Worm (Caenorhabditis elegans) whole organism, mixed stage, embryonic: ENCODE data around the gene srh-214.

Experiments used
- M03D4.4 ChIP-seq: sonication (generic microtip); optimal IDR thresholded peaks from 2 replicates; lab custom pipeline; 2017; ENCODE audit warnings: mild to moderate bottlenecking, missing genetic modification characterization, missing compliant biosample characterization
- bed-3 ChIP-seq: fragments of 200-800 bp; sonication (Bioruptor generic); optimal IDR thresholded peaks from 3 replicates; lab custom pipeline; 2018; ENCODE audit warnings: mild to moderate bottlenecking, missing genetic modification characterization, moderate library complexity, missing compliant biosample characterization
- blmp-1 ChIP-seq: fragments of 150-350 bp; optimal IDR thresholded peaks from 2 replicates; lab custom pipeline; 2014; ENCODE audit warnings: missing biosample characterization, missing genetic modification characterization
- ceh-39 ChIP-seq: fragments of 150-350 bp; optimal IDR thresholded peaks from 2 replicates; lab custom pipeline; 2014; ENCODE audit warnings: missing biosample characterization, missing genetic modification characterization
- ceh-83 ChIP-seq: fragments of 200-800 bp; sonication (Bioruptor generic); optimal IDR thresholded peaks from 2 replicates; lab custom pipeline; 2018; ENCODE audit warnings: mild to moderate bottlenecking, missing genetic modification characterization, missing compliant biosample characterization
- ces-1 ChIP-seq: fragments of 150-350 bp; optimal IDR thresholded peaks from 2 replicates; lab custom pipeline; 2014; ENCODE audit warnings: missing biosample characterization, missing genetic modification reagents, missing genetic modification characterization
- cnd-1 ChIP-seq: fragments of 200-800 bp; sonication (Bioruptor generic); optimal IDR thresholded peaks from 2 replicates; lab custom pipeline; 2018; ENCODE audit warnings: mild to moderate bottlenecking, missing genetic modification characterization, missing compliant biosample characterization
- drap-1 ChIP-seq: fragments of 200-800 bp; sonication (Bioruptor generic); optimal IDR thresholded peaks from 3 replicates; lab custom pipeline; 2018; ENCODE audit warnings: mild to moderate bottlenecking, missing genetic modification characterization, missing compliant biosample characterization
- elt-1 ChIP-seq: sonication (generic microtip); optimal IDR thresholded peaks from 2 replicates; lab custom pipeline; 2017; ENCODE audit warnings: missing genetic modification characterization, mild to moderate bottlenecking, missing compliant biosample characterization, antibody characterized with exemption, moderate library complexity, borderline replicate concordance; ENCODE audit not compliant: insufficient read depth
- elt-3 ChIP-seq: fragments of 150-350 bp; optimal IDR thresholded peaks from 2 replicates; lab custom pipeline; 2014; ENCODE audit warnings: missing biosample characterization, missing genetic modification characterization
- flh-1 ChIP-seq: fragments of 200-800 bp; sonication (Bioruptor generic); optimal IDR thresholded peaks from 2 replicates; lab custom pipeline; 2018; ENCODE audit warnings: mild to moderate bottlenecking, missing genetic modification characterization, moderate library complexity, missing compliant biosample characterization
- ham-2 ChIP-seq: fragments of 200-800 bp; sonication (Bioruptor generic); optimal IDR thresholded peaks from 2 replicates; lab custom pipeline; 2018; ENCODE audit warnings: mild to moderate bottlenecking, missing genetic modification characterization, missing compliant biosample characterization
- hlh-1 ChIP-seq: fragments of 150-350 bp; optimal IDR thresholded peaks from 2 replicates; lab custom pipeline; 2014; ENCODE audit warnings: missing biosample characterization, missing genetic modification reagents, missing genetic modification characterization
- lin-13 ChIP-seq: fragments of 150-350 bp; optimal IDR thresholded peaks from 2 replicates; lab custom pipeline; 2014; ENCODE audit warnings: missing biosample characterization, missing genetic modification characterization
- lin-32 ChIP-seq: fragments of 200-800 bp; sonication (Bioruptor generic); optimal IDR thresholded peaks from 2 replicates; lab custom pipeline; 2018; ENCODE audit warnings: mild to moderate bottlenecking, missing genetic modification characterization, missing compliant biosample characterization
- lsy-2 ChIP-seq: fragments of 150-350 bp; optimal IDR thresholded peaks from 2 replicates; lab custom pipeline; 2014; ENCODE audit warnings: missing biosample characterization, missing genetic modification characterization
- mab-5 ChIP-seq: fragments of 150-350 bp; optimal IDR thresholded peaks from 2 replicates; lab custom pipeline; 2014; ENCODE audit warnings: missing biosample characterization, missing genetic modification characterization
- mep-1 ChIP-seq: fragments of 150-350 bp; optimal IDR thresholded peaks from 2 replicates; lab custom pipeline; 2017; ENCODE audit warnings: missing biosample characterization, missing genetic modification reagents, missing genetic modification characterization, inconsistent platforms
- mls-2 ChIP-seq: sonication (generic microtip); optimal IDR thresholded peaks from 2 replicates; lab custom pipeline; 2016; ENCODE audit warnings: mild to moderate bottlenecking, missing genetic modification characterization, moderate library complexity, missing compliant biosample characterization
- nhr-12 ChIP-seq: fragments of 150-350 bp; optimal IDR thresholded peaks from 2 replicates; lab custom pipeline; 2014; ENCODE audit warnings: missing biosample characterization, missing genetic modification characterization
- nhr-2 ChIP-seq: fragments of 150-350 bp; optimal IDR thresholded peaks from 2 replicates; lab custom pipeline; 2014; ENCODE audit warnings: missing biosample characterization, missing genetic modification characterization
- nhr-237 ChIP-seq: fragments of 150-350 bp; optimal IDR thresholded peaks from 2 replicates; lab custom pipeline; 2014; ENCODE audit warnings: missing biosample characterization, missing genetic modification characterization
- nhr-28 ChIP-seq: fragments of 150-350 bp; optimal IDR thresholded peaks from 2 replicates; lab custom pipeline; 2014; ENCODE audit warnings: missing biosample characterization, missing genetic modification characterization
- nhr-76 ChIP-seq: sonication (generic microtip); optimal IDR thresholded peaks from 2 replicates; lab custom pipeline; 2017; ENCODE audit warnings: missing biosample characterization, missing genetic modification characterization
- pha-4 ChIP-seq: fragments of 150-350 bp; optimal IDR thresholded peaks from 2 replicates; lab custom pipeline; 2018; ENCODE audit warnings: missing biosample characterization, missing genetic modification reagents, missing genetic modification characterization
- sem-2 ChIP-seq: fragments of 200-800 bp; sonication (Bioruptor generic); optimal IDR thresholded peaks from 2 replicates; lab custom pipeline; 2018; ENCODE audit warnings: mild to moderate bottlenecking, missing genetic modification characterization, missing compliant biosample characterization
- snpc-4 ChIP-seq: fragments of 150-350 bp; optimal IDR thresholded peaks from 2 replicates; lab custom pipeline; 2014; ENCODE audit warnings: missing biosample characterization, missing genetic modification characterization
- sptf-1 ChIP-seq: sonication (generic microtip); optimal IDR thresholded peaks from 2 replicates; lab custom pipeline; 2017; ENCODE audit warnings: mild to moderate bottlenecking, missing genetic modification characterization, moderate library complexity, missing compliant biosample characterization
- tbx-8 ChIP-seq: fragments of 200-800 bp; sonication (Bioruptor generic); optimal IDR thresholded peaks from 2 replicates; lab custom pipeline; 2018; ENCODE audit warnings: mild to moderate bottlenecking, missing genetic modification characterization, moderate library complexity, missing compliant biosample characterization
- unc-39 ChIP-seq: fragments of 150-350 bp; optimal IDR thresholded peaks from 2 replicates; lab custom pipeline; 2014; ENCODE audit warnings: missing biosample characterization, missing genetic modification characterization
- unc-62 ChIP-seq: fragments of 150-350 bp; optimal IDR thresholded peaks from 2 replicates; lab custom pipeline; 2014; ENCODE audit warnings: missing biosample characterization, missing genetic modification reagents, missing genetic modification characterization
- zip-8 ChIP-seq: fragments of 150-350 bp; optimal IDR thresholded peaks from 2 replicates; lab custom pipeline; 2014; ENCODE audit warnings: missing biosample characterization, missing genetic modification characterization
- ztf-11 ChIP-seq: fragments of 150-350 bp; optimal IDR thresholded peaks from 2 replicates; lab custom pipeline; 2014; ENCODE audit warnings: missing biosample characterization, missing genetic modification characterization

Gene srh-214

ce11 chrV:16792717-16793116 is 36.8 kb downstream of the srh-214 start:
- TF ChIP-seq lin-13 (no peak), M03D4.4 (no peak), blmp-1 (tag; lab: Kevin White, UChicago) (no peak), nhr-237 (tag; lab: Kevin White, UChicago) (no peak), drap-1 (no peak), sptf-1 (tag; lab: Kevin White, UChicago) (no peak), ham-2 (GFP tag; lab: Kevin White, UChicago) (no peak), pha-4 (tag; lab: Kevin White, UChicago) (no peak), ces-1 (GFP tag; lab: Kevin White, UChicago) (no peak), nhr-2 (no peak), zip-8 (tag; lab: Kevin White, UChicago) (no peak), ceh-83 (no peak), ceh-39 (no peak), hlh-1 (tag; lab: Kevin White, UChicago) (no peak), cnd-1 (tag; lab: Kevin White, UChicago) (no peak), nhr-12 (tag; lab: Kevin White, UChicago) (no peak), bed-3 (GFP tag; lab: Kevin White, UChicago) (no peak), mls-2 (no peak), unc-62 (GFP tag; lab: Kevin White, UChicago) (no peak)

DNA sequence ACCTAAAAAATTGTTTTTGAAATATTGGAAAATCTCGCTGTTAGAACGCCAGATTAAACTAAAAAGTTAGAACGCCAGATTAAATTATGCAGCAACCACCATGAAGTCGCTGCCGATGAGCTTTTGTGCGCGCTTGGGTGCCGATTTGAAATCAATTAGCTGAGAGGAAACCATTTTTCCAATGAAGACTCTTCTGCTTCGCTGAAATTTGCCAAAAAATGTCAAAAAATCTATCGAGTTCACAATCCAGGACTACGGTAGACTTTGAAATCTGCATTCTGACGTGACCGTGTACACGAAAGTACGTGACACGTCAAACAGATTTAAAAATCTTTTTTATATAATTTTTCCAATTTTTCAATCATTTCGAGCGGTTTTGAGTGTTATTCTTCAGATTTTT is 40.6 kb downstream of the srh-214 start, which contains the start of gene immt-2:
TSS of gene immt-2 (plus strand) at position 301 of the 400 bp plus-strand sequence.
- no peak for TF ChIP-seq nhr-2
- TF ChIP-seq mep-1 = no peak
- no peak for TF ChIP-seq ceh-39
- no peak for TF ChIP-seq pha-4 (tag; lab: Kevin White, UChicago)
- TF ChIP-seq unc-39 (tag; lab: Kevin White, UChicago) = no peak
- no peak for TF ChIP-seq zip-8 (tag; lab: Kevin White, UChicago)
- TF ChIP-seq hlh-1 (tag; lab: Kevin White, UChicago) = no peak
- no peak for TF ChIP-seq ces-1 (GFP tag; lab: Kevin White, UChicago)
- TF ChIP-seq tbx-8 (GFP tag; lab: Kevin White, UChicago) = no peak
- TF ChIP-seq, all 35 proteins: peak for 0

- TF ChIP-seq ztf-11 (no peak), mab-5 (tag; lab: Kevin White, UChicago) (no peak), blmp-1 (tag; lab: Kevin White, UChicago) (no peak), lsy-2 (no peak), zip-8 (tag; lab: Kevin White, UChicago) (no peak), pha-4 (tag; lab: Kevin White, UChicago) (no peak), flh-1 (no peak), nhr-12 (tag; lab: Kevin White, UChicago) (no peak)
Measured at ce11 chrV:16786012-16786411, 43.5 kb downstream of the srh-214 start.

DNA sequence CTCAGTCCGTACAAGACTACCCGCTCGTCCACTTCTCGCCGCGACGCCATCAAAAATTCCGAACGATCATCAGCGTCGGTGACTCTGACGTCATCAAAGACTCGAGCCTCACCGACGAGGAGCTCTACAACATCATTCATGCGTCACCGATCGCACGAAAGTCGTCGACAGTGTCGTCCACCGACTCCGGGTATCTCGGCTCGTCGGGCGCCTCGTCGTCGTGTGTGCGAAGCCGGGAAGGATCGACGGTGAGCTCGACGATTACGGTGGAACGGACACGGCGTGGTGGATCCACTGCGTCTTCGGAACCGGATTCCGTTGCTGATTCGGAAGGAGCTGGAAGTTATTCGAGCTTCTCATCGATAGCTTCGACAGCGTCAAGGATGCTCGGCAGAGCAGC is 44.7 kb downstream of the srh-214 start:
- TF ChIP-seq ceh-39 = no peak
- no peak for TF ChIP-seq ces-1 (GFP tag; lab: Kevin White, UChicago)
- TF ChIP-seq unc-39 (tag; lab: Kevin White, UChicago) = no peak
- no peak for TF ChIP-seq M03D4.4
- no peak for TF ChIP-seq ztf-11
- TF ChIP-seq lsy-2 = no peak
- TF ChIP-seq bed-3 (GFP tag; lab: Kevin White, UChicago) = no peak
- TF ChIP-seq elt-1 (tag; lab: Kevin White, UChicago) = no peak
- TF ChIP-seq lin-32 = no peak
- TF ChIP-seq, all 35 proteins: peak for 0

DNA sequence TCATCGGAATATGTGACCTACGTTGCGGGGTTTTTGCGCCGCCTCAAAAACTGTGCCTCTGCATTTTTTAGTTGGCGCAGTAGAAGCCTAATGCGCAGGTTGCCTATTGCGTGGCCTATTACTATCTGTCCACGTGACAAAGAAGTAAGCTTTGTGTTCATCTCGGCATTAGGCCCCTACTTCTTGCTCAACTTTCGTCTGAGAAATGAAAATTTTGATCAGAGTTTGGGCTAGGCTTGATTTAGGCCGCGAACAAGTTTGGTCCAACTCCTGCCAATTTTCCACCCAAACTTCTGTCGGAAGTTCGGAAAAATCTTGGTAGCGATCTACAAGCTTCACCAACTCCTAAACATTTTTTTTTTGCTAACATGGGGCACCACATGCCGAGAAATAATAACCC is 47.6 kb downstream of the srh-214 start:
- TF ChIP-seq nhr-2 (no peak), cnd-1 (tag; lab: Kevin White, UChicago) (no peak), mls-2 (no peak), tbx-8 (GFP tag; lab: Kevin White, UChicago) (no peak), sem-2 (no peak), nhr-28 (tag; lab: Kevin White, UChicago) (no peak), snpc-4 (no peak), lsy-2 (no peak), nhr-76 (no peak), nhr-12 (tag; lab: Kevin White, UChicago) (no peak), unc-62 (GFP tag; lab: Kevin White, UChicago) (no peak), unc-39 (tag; lab: Kevin White, UChicago) (no peak), drap-1 (no peak), elt-3 (tag; lab: Kevin White, UChicago) (no peak), ceh-83 (no peak), pha-4 (tag; lab: Kevin White, UChicago) (no peak), flh-1 (no peak)
